Worm (Caenorhabditis elegans) whole organism, L4 larva: Measurements from ENCODE around the gene C49C3.21.

Experiments used
- D1046.2 ChIP-seq: fragments of 200-800 bp; sonication (Bioruptor generic); IDR thresholded peaks from 2 replicates; pipeline ENCODE4 v1.3.6; 2022; ENCODE audit warnings: missing genetic modification characterization, missing compliant biosample characterization
- R02D3.7 ChIP-seq: fragments of 150-350 bp; sonication (generic microtip); optimal IDR thresholded peaks from 3 replicates; lab custom pipeline; 2014; ENCODE audit warnings: missing biosample characterization, missing genetic modification characterization
- Y105C5A.15 ChIP-seq: fragments of 200-800 bp; sonication (Bioruptor generic); IDR thresholded peaks from 2 replicates; pipeline ENCODE4 v1.3.6; 2022; ENCODE audit warnings: missing genetic modification characterization, missing compliant biosample characterization
- aha-1 ChIP-seq: fragments of 150-350 bp; peaks from one replicate; lab custom pipeline; 2014; ENCODE audit warnings: missing biosample characterization, missing genetic modification characterization
- ama-1 ChIP-seq: fragments of 150-350 bp; optimal IDR thresholded peaks from 2 replicates; lab custom pipeline; 2014; ENCODE audit warnings: inconsistent platforms, mixed read lengths
- ceh-82 ChIP-seq: sonication (generic microtip); optimal IDR thresholded peaks from 2 replicates; lab custom pipeline; 2017; ENCODE audit warnings: missing biosample characterization, missing genetic modification characterization
- ces-1 ChIP-seq: fragments of 150-350 bp; sonication (generic microtip); optimal IDR thresholded peaks from 4 replicates; lab custom pipeline; 2014; ENCODE audit warnings: missing biosample characterization, missing genetic modification reagents, missing genetic modification characterization
- daf-16 ChIP-seq, 3 experiments: sonication (generic microtip); optimal IDR thresholded peaks; 2 replicates each; lab custom pipeline; 2016 to 2017; ENCODE audit warnings: missing genetic modification characterization in 3 of 3, missing genetic modification reagents in 3 of 3, mild to moderate bottlenecking in 2 of 3, missing compliant biosample characterization in 2 of 3, missing biosample characterization in 1 of 3, moderate library complexity in 1 of 3
- dmd-6 ChIP-seq: fragments of 200-800 bp; sonication (Bioruptor generic); IDR thresholded peaks from 2 replicates; pipeline ENCODE4 v1.3.6; 2022; ENCODE audit warnings: missing genetic modification reagents, missing genetic modification characterization, missing compliant biosample characterization
- dve-1 ChIP-seq: sonication (generic microtip); optimal IDR thresholded peaks from 2 replicates; lab custom pipeline; 2017; ENCODE audit warnings: antibody characterized with exemption, mild to moderate bottlenecking, missing genetic modification characterization, missing compliant biosample characterization; ENCODE audit not compliant: insufficient read depth
- fkh-10 ChIP-seq: fragments of 150-350 bp; optimal IDR thresholded peaks from 2 replicates; lab custom pipeline; 2014; ENCODE audit warnings: missing biosample characterization, missing genetic modification reagents, missing genetic modification characterization
- fos-1 ChIP-seq: fragments of 150-350 bp; optimal IDR thresholded peaks from 2 replicates; lab custom pipeline; 2014; ENCODE audit warnings: missing biosample characterization, missing genetic modification characterization
- hmg-1.1 ChIP-seq: fragments of 200-800 bp; sonication (Bioruptor generic); IDR thresholded peaks from 2 replicates; pipeline ENCODE4 v1.3.6; 2022; ENCODE audit warnings: missing genetic modification reagents, missing genetic modification characterization, missing compliant biosample characterization
- lin-1 ChIP-seq: fragments of 200-800 bp; sonication (Bioruptor generic); IDR thresholded peaks from 2 replicates; pipeline ENCODE4 v1.3.6; 2022; ENCODE audit warnings: missing genetic modification reagents, missing genetic modification characterization, missing compliant biosample characterization
- lin-15B ChIP-seq: fragments of 150-350 bp; sonication (generic microtip); optimal IDR thresholded peaks from 3 replicates; lab custom pipeline; 2014; ENCODE audit warnings: missing biosample characterization, missing genetic modification characterization
- lin-29 ChIP-seq: fragments of 200-800 bp; sonication (Bioruptor generic); IDR thresholded peaks from 2 replicates; pipeline ENCODE4 v1.3.6; 2022; ENCODE audit warnings: missing genetic modification reagents, missing genetic modification characterization, missing compliant biosample characterization
- lin-39 ChIP-seq: fragments of 150-350 bp; optimal IDR thresholded peaks from 2 replicates; lab custom pipeline; 2014; ENCODE audit warnings: missing biosample characterization, missing genetic modification reagents, missing genetic modification characterization
- nhr-10 ChIP-seq: fragments of 150-350 bp; optimal IDR thresholded peaks from 2 replicates; lab custom pipeline; 2014; ENCODE audit warnings: missing biosample characterization, missing genetic modification characterization
- nhr-25 ChIP-seq: sonication (generic microtip); optimal IDR thresholded peaks from 2 replicates; lab custom pipeline; 2017; ENCODE audit warnings: missing genetic modification characterization, mild to moderate bottlenecking, missing compliant biosample characterization, antibody characterized with exemption, moderate library complexity, borderline replicate concordance; ENCODE audit not compliant: insufficient read depth
- pha-4 ChIP-seq, 2 experiments: fragments of 150-350 bp in 1 of 2; fragments of 200-800 bp in 1 of 2; sonication (Bioruptor generic) in 1 of 2; IDR thresholded peaks in 1 of 2; optimal IDR thresholded peaks in 1 of 2; 2 replicates each; pipeline versions ENCODE4 v1.3.6 to Lab custom; 2014 to 2022; ENCODE audit warnings: missing genetic modification characterization in 2 of 2, missing genetic modification reagents in 2 of 2, missing biosample characterization in 1 of 2, missing compliant biosample characterization in 1 of 2
- php-3 ChIP-seq: fragments of 200-800 bp; sonication (Bioruptor generic); IDR thresholded peaks from 2 replicates; pipeline ENCODE4 v1.3.6; 2022; ENCODE audit warnings: missing genetic modification reagents, missing genetic modification characterization, missing compliant biosample characterization
- pqm-1 ChIP-seq: sonication (generic microtip); optimal IDR thresholded peaks from 2 replicates; lab custom pipeline; 2017; ENCODE audit warnings: missing biosample characterization, missing genetic modification characterization
- rbr-2 ChIP-seq: sonication (generic microtip); optimal IDR thresholded peaks from 2 replicates; lab custom pipeline; 2016; ENCODE audit warnings: missing genotype, missing genetic modification characterization, missing compliant biosample characterization
- sdz-12 ChIP-seq: fragments of 200-800 bp; sonication (Bioruptor generic); optimal IDR thresholded peaks from 2 replicates; lab custom pipeline; 2018; ENCODE audit warnings: mild to moderate bottlenecking, missing genetic modification characterization, missing compliant biosample characterization
- spr-3 ChIP-seq: fragments of 200-800 bp; sonication (Bioruptor generic); optimal IDR thresholded peaks from 2 replicates; lab custom pipeline; 2018; ENCODE audit warnings: mild to moderate bottlenecking, missing genetic modification characterization, missing compliant biosample characterization
- tag-97 ChIP-seq: fragments of 200-800 bp; sonication (Bioruptor generic); IDR thresholded peaks from 2 replicates; pipeline ENCODE4 v1.3.6; 2022; ENCODE audit warnings: missing genetic modification characterization, missing compliant biosample characterization
- unc-62 ChIP-seq, 3 experiments: fragments of 150-350 bp in 1 of 3; sonication (generic microtip); optimal IDR thresholded peaks in 2 of 3; peaks in 1 of 3; 1 replicate in 1 of 3; 2 replicates in 2 of 3; lab custom pipeline; 2014 to 2017; ENCODE audit warnings: missing biosample characterization in 3 of 3, missing genetic modification characterization in 3 of 3, missing genetic modification reagents in 3 of 3, missing genotype in 1 of 3
- vab-7 ChIP-seq: fragments of 200-800 bp; sonication (Bioruptor generic); IDR thresholded peaks from 2 replicates; pipeline ENCODE4 v1.3.6; 2022; ENCODE audit warnings: missing genetic modification reagents, missing genetic modification characterization, missing compliant biosample characterization
- zfp-2 ChIP-seq: sonication (generic microtip); optimal IDR thresholded peaks from 2 replicates; lab custom pipeline; 2016; ENCODE audit warnings: mild to moderate bottlenecking, missing genetic modification characterization, missing compliant biosample characterization
- ztf-7 ChIP-seq: fragments of 150-350 bp; optimal IDR thresholded peaks from 2 replicates; lab custom pipeline; 2014; ENCODE audit warnings: missing biosample characterization, missing genetic modification characterization

Gene C49C3.21

ce11 chrIV:17342667-17343066, at the start of gene C49C3.21:
C49C3.21 (plus strand) TSS chrIV:17342967.
- TF ChIP-seq sdz-12 (GFP tag; lab: Kevin White, UChicago) (no peak), zfp-2 (tag; lab: Kevin White, UChicago) (no peak), nhr-25 (tag; lab: Kevin White, UChicago) (no peak), D1046.2 (no peak), hmg-1.1 (GFP tag; lab: Robert Waterston, UW) (no peak), dmd-6 (GFP tag; lab: Robert Waterston, UW) (no peak), Y105C5A.15 (GFP tag; lab: Robert Waterston, UW) (no peak), nhr-10 (tag; lab: Kevin White, UChicago) (no peak), R02D3.7 (no peak), pha-4 (GFP tag; IDR thresholded peaks at IDR 0.05; lab: Robert Waterston, UW) (no peak), pha-4 (tag; optimal IDR thresholded peaks at IDR 0.05; lab: Kevin White, UChicago) (no peak), lin-39 (tag; lab: Kevin White, UChicago) (no peak), lin-29 (GFP tag; lab: Robert Waterston, UW) (no peak), daf-16 (GFP tag; optimal IDR thresholded peaks at IDR 0.05; lab: Kevin White, UChicago) (no peak), daf-16 (tag; optimal IDR thresholded peaks at IDR 0.05; lab: Kevin White, UChicago) (no peak)

ce11 chrIV:17293068-17293467, 49.7 kb upstream of the C49C3.21 start:
- TF ChIP-seq ces-1 (no peak), ztf-7 (tag; lab: Kevin White, UChicago) (no peak), ama-1 (lab: Kevin White, UChicago) (no peak), lin-1 (GFP tag; lab: Robert Waterston, UW) (no peak), spr-3 (no peak), fos-1 (no peak), lin-15B (tag; lab: Kevin White, UChicago) (no peak), aha-1 (peak; percentile 53), lin-29 (GFP tag; lab: Robert Waterston, UW) (no peak), dmd-6 (GFP tag; lab: Robert Waterston, UW) (0 out of 2 replicates have a peak, but pooled peaks have one; percentile 26), pqm-1 (tag; lab: Kevin White, UChicago) (peak; percentile 14), tag-97 (GFP tag; lab: Robert Waterston, UW) (no peak), dve-1 (peak; percentile 37)

- TF ChIP-seq rbr-2 (tag; lab: Kevin White, UChicago) = peak; percentile 38
- TF ChIP-seq ceh-82 = no peak
- TF ChIP-seq fkh-10 (GFP tag; lab: Kevin White, UChicago) = peak; percentile 20
- TF ChIP-seq, all 104 proteins: peak for 2
These were observed 49.1 kb upstream of the C49C3.21 start for ce11 chrIV:17293679-17294078.

ce11 chrIV:17294489-17294888, 48.3 kb upstream of the C49C3.21 start, which contains the start of gene T28F3.5:
T28F3.5 (plus strand) TSS chrIV:17294789.
- TF ChIP-seq aha-1 (peak; percentile 1), vab-7 (GFP tag; lab: Robert Waterston, UW) (no peak)

ce11 chrIV:17301933-17302332, 40.8 kb upstream of the C49C3.21 start, which contains the start of gene ifta-2:
ifta-2 (minus strand) TSS chrIV:17302033.
- TF ChIP-seq unc-62 (GFP tag; optimal IDR thresholded peaks at IDR 0.05 in 1 of 2; lab: Kevin White, UChicago) (peak in 1 of 2 experiments; percentile 72), unc-62 (tag; optimal IDR thresholded peaks at IDR 0.05; lab: Kevin White, UChicago) (no peak), ces-1 (no peak)
- TF ChIP-seq, all 104 proteins: peak for 1

ce11 chrIV:17307223-17307622, 35.5 kb upstream of the C49C3.21 start, which contains the start of gene T28F3.8:
T28F3.8 (minus strand) TSS chrIV:17307323.
- TF ChIP-seq php-3 (GFP tag; lab: Robert Waterston, UW) = peak; percentile 82
